Worm (Caenorhabditis elegans): ENCODE data around the gene sre-53.
"Not testable (repeated sequence)": the region's sequence is repeated elsewhere in the genome, so short reads cannot be mapped to it uniquely, and the experiment has no call there.

sre-53 gene

DNA sequence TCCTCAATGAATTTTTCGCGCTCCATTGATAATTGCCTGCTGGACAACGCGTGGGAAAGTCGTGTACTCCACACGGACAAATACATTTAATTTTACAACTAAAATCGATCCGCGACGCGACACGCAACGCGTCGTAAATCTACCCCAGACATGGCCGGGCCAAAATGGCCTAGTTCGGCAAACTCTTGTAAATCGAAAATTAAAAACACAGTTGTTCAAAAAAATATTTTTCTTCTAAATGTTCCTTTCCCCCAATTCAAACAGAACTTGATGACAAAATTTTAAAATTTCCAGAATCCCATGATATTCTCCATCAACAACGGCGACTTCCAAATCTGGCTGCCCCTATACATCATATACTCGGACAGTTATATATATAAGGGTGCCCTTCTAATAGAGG is 5.8 kb upstream of the sre-53 start, which contains the start of gene sre-55:
sre-55 (plus strand) TSS at position 301 of the 400 bp plus-strand sequence.
- TF ChIP-seq fos-1 (tag; optimal IDR thresholded peaks at IDR 0.05) (no peak), unc-39 (tag; optimal IDR thresholded peaks at IDR 0.05) (no peak), nhr-77 (tag; optimal IDR thresholded peaks at IDR 0.05) (no peak), mdl-1 (tag; optimal IDR thresholded peaks at IDR 0.05) (no peak), ztf-11 (tag; optimal IDR thresholded peaks at IDR 0.05) (no peak), aly-2 (tag; optimal IDR thresholded peaks at IDR 0.05) (no peak)

DNA sequence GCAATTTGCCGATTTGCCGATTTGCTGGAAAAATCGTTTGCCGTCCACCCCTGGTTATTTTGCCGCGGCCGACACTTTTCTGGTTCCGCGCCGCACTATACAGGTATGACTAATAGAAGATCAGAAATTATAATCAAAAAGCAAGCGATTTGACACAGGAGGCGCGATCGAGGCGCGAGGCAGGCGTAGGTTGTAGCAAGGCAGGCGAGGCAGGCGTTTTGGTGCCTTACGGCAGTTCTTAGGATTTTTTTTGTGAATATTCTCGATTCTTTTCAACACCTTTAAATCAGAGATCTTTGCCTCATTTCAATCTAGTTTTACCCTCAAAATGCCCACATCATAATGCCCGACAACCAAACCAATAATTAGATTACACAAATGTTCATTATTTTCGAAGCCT is 954 bp upstream of the sre-53 start, which contains the start of gene sre-56:
sre-56 (plus strand) TSS at position 301 of the 400 bp plus-strand sequence.
- TF ChIP-seq lsy-2 (tag; optimal IDR thresholded peaks at IDR 0.05) (no peak), sem-4 (tag; optimal IDR thresholded peaks at IDR 0.05) (no peak), skn-1 (tag; optimal IDR thresholded peaks at IDR 0.05) (no peak), peb-1 (tag; optimal IDR thresholded peaks at IDR 0.05) (no peak), elt-3 (tag; optimal IDR thresholded peaks at IDR 0.05) (no peak), gmeb-1 (tag; optimal IDR thresholded peaks at IDR 0.05) (no peak), crh-2 (tag; optimal IDR thresholded peaks at IDR 0.05) (no peak), ama-1 (optimal IDR thresholded peaks at IDR 0.05) (no peak), ZK546.5 (tag; optimal IDR thresholded peaks at IDR 0.05) (no peak), egl-27 (tag; optimal IDR thresholded peaks at IDR 0.05) (no peak), unc-55 (GFP tag; optimal IDR thresholded peaks at IDR 0.05) (no peak), elt-1 (tag; optimal IDR thresholded peaks at IDR 0.05) (no peak), snpc-4 (tag; optimal IDR thresholded peaks at IDR 0.05) (no peak), mab-5 (tag; optimal IDR thresholded peaks at IDR 0.05) (no peak), unc-62 (GFP tag; optimal IDR thresholded peaks at IDR 0.05) (no peak), nhr-11 (tag; optimal IDR thresholded peaks at IDR 0.05) (no peak)

DNA sequence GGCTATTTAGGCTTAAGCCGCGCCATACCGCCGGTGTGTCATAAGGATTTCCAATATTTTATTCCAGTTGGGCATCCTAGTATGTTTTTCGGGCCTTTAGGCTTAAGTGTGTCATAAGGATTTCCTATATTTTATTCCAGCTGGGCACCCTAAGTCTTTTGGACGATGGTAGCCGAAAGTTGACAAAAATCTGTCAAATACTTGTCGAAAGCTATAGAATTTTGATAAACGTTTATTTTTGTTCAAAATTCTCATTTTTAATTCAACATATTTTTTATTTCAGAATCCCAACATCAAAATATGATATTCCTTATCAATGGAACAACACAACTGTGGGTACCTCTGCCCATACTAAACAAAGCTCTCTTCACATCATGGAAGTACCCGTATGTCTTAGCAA is 4.7 kb downstream of the sre-53 start, which contains the start of gene sre-49:
sre-49 (plus strand) TSS at position 301 of the 400 bp plus-strand sequence.
- TF ChIP-seq ztf-11 (tag; optimal IDR thresholded peaks at IDR 0.05); elt-1 (tag; optimal IDR thresholded peaks at IDR 0.05); unc-62 (GFP tag; optimal IDR thresholded peaks at IDR 0.05): not testable (repeated sequence)

DNA sequence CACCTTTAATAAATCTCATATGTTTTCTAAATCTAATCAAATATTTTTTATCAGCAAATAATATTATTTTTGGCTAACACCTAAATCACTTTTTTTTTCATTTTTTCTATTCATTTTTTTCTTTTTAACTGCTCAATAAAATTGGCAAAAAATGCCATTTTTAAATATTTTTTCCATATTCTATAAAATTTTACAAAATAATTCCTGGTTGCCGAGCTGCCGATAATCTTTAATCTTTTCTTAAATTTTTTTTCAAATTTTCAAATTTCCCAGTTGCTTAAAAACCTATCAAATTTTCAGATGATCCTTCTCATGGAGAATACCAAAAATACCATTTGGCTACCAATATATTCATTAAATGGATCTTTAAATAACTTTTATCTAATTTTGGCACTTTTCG is 11.6 kb downstream of the sre-53 start, which contains the start of gene sre-51:
sre-51 (plus strand) TSS at position 301 of the 400 bp plus-strand sequence.
- TF ChIP-seq mab-5 (tag; optimal IDR thresholded peaks at IDR 0.05) (no peak), sma-3 (GFP tag; optimal IDR thresholded peaks at IDR 0.05) (no peak), ZK546.5 (tag; optimal IDR thresholded peaks at IDR 0.05) (no peak), nhr-12 (tag; optimal IDR thresholded peaks at IDR 0.05) (no peak), mbf-1 (tag; optimal IDR thresholded peaks at IDR 0.05) (no peak), lin-13 (GFP tag; optimal IDR thresholded peaks at IDR 0.05) (no peak), elt-3 (tag; optimal IDR thresholded peaks at IDR 0.05) (no peak), F13H6.1 (tag; optimal IDR thresholded peaks at IDR 0.05) (no peak), zag-1 (tag; optimal IDR thresholded peaks at IDR 0.05) (no peak), nhr-11 (tag; optimal IDR thresholded peaks at IDR 0.05) (no peak), nhr-77 (tag; optimal IDR thresholded peaks at IDR 0.05) (no peak), blmp-1 (tag; optimal IDR thresholded peaks at IDR 0.05; ENCODE audit: insufficient read depth) (no peak), ztf-11 (tag; optimal IDR thresholded peaks at IDR 0.05) (no peak), lin-11 (tag; optimal IDR thresholded peaks at IDR 0.05) (no peak), dmd-4 (tag; optimal IDR thresholded peaks at IDR 0.05) (no peak), R02D3.7 (tag; optimal IDR thresholded peaks at IDR 0.05) (no peak), nhr-21 (tag; optimal IDR thresholded peaks at IDR 0.05) (no peak), ceh-16 (tag; optimal IDR thresholded peaks at IDR 0.05) (no peak), lin-39 (tag; optimal IDR thresholded peaks at IDR 0.05) (no peak), C34F6.9 (tag; optimal IDR thresholded peaks at IDR 0.05) (no peak)

DNA sequence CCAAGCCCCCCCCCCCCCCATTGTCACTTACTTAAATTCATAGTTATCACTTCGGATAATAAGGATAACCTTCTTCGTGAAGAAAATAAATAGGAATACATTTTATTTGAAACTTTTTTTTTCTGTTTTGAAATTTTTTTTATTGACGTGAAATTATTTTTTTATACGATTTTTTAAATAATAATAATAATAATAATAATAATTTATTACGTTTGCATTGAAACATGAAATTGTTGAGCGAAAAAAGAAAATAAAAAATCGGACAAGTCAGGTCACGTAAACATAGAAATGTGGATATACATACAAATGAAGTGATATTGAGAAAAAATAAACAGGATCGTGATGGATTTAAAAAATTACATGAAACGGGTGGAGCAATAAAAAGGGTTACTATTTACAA is 13.6 kb downstream of the sre-53 start, which contains the start of gene C50E10.2:
C50E10.2 (minus strand) TSS at position 101 of the 400 bp plus-strand sequence.
- TF ChIP-seq crh-2 (tag; optimal IDR thresholded peaks at IDR 0.05) (no peak), ztf-11 (tag; optimal IDR thresholded peaks at IDR 0.05) (no peak), nhr-10 (tag; optimal IDR thresholded peaks at IDR 0.05) (no peak), mbf-1 (tag; optimal IDR thresholded peaks at IDR 0.05) (no peak), unc-62 (GFP tag; optimal IDR thresholded peaks at IDR 0.05) (no peak), R02D3.7 (tag; optimal IDR thresholded peaks at IDR 0.05) (no peak), blmp-1 (tag; optimal IDR thresholded peaks at IDR 0.05; ENCODE audit: insufficient read depth) (no peak), peb-1 (tag; optimal IDR thresholded peaks at IDR 0.05) (no peak), nhr-77 (tag; optimal IDR thresholded peaks at IDR 0.05) (no peak), ztf-1 (GFP tag; conservative IDR thresholded peaks at IDR 0.05) (no peak), nhr-23 (tag; optimal IDR thresholded peaks at IDR 0.05) (no peak)
